Fruit fly (Drosophila melanogaster): ENCODE data around the gene RpL6.

The RpL6 gene

dm6 chr3R:31596071-31596883, at the start of gene RpL6:
Gene RpL6 (minus strand): TSS chr3R:31596204.
- TF ChIP-seq gl (tag; optimal IDR thresholded peaks at IDR 0.05) (no peak), fd96Ca (GFP tag; IDR thresholded peaks at IDR 0.05) (no peak), D1 (tag; optimal IDR thresholded peaks at IDR 0.05) (no peak), CG12605 (GFP tag; IDR thresholded peaks at IDR 0.05) (no peak), CG4496 (GFP tag; IDR thresholded peaks at IDR 0.05) (no peak), CG32121 (GFP tag; IDR thresholded peaks at IDR 0.05) (no peak), CG9948 (tag; optimal IDR thresholded peaks at IDR 0.05) (no peak), CG15710 (tag; optimal IDR thresholded peaks at IDR 0.05) (no peak), CG8301 (tag; optimal IDR thresholded peaks at IDR 0.05) (no peak), CG14655 (GFP tag; optimal IDR thresholded peaks at IDR 0.05) (no peak), Ets98B (GFP tag; IDR thresholded peaks at IDR 0.05) (no peak), Pif1A (GFP tag; optimal IDR thresholded peaks at IDR 0.05) (no peak), rn (GFP tag; IDR thresholded peaks at IDR 0.05) (no peak), CG17806 (tag; optimal IDR thresholded peaks at IDR 0.05) (no peak)

dm6 chr3R:31636501-31636900, 40.5 kb upstream of the RpL6 start:
- no peak for TF ChIP-seq CG10348 (GFP tag; IDR thresholded peaks at IDR 0.05)
- TF ChIP-seq CG15710 (tag; optimal IDR thresholded peaks at IDR 0.05) = peak; percentile 8
- no peak for TF ChIP-seq Pif1B (GFP tag; optimal IDR thresholded peaks at IDR 0.05)
- no peak for TF ChIP-seq CG17806 (tag; optimal IDR thresholded peaks at IDR 0.05)
- no peak for TF ChIP-seq CG12605 (GFP tag; IDR thresholded peaks at IDR 0.05)
- no peak for TF ChIP-seq Pif1A (GFP tag; optimal IDR thresholded peaks at IDR 0.05)
- no peak for TF ChIP-seq CG13204 (GFP tag; optimal IDR thresholded peaks at IDR 0.05)
- no peak for TF ChIP-seq CG34367 (tag; optimal IDR thresholded peaks at IDR 0.05)
- TF ChIP-seq CG32121 (GFP tag; IDR thresholded peaks at IDR 0.05) = no peak
- TF ChIP-seq EcR (GFP tag; optimal IDR thresholded peaks at IDR 0.05) = no peak
- no peak for TF ChIP-seq fd96Ca (GFP tag; IDR thresholded peaks at IDR 0.05)
- no peak for TF ChIP-seq gl (tag; optimal IDR thresholded peaks at IDR 0.05)
- no peak for TF ChIP-seq CG8301 (tag; optimal IDR thresholded peaks at IDR 0.05)
- no peak for TF ChIP-seq Snoo (tag; optimal IDR thresholded peaks at IDR 0.05)
- TF ChIP-seq Ets98B (GFP tag; IDR thresholded peaks at IDR 0.05) = no peak
- no peak for TF ChIP-seq CG14655 (GFP tag; optimal IDR thresholded peaks at IDR 0.05)
- TF ChIP-seq CG8159 (tag; optimal IDR thresholded peaks at IDR 0.05) = peak; percentile 18
- no peak for TF ChIP-seq CG9948 (tag; optimal IDR thresholded peaks at IDR 0.05)
- TF ChIP-seq rn (GFP tag; IDR thresholded peaks at IDR 0.05) = no peak
- TF ChIP-seq D1 (tag; optimal IDR thresholded peaks at IDR 0.05) = no peak
- peak; percentile 48; the same call in 1 of the 3 replicates for TF ChIP-seq CG4496 (GFP tag; IDR thresholded peaks at IDR 0.05)

- TF ChIP-seq CG13204 (GFP tag; optimal IDR thresholded peaks at IDR 0.05) = no peak
- no peak for TF ChIP-seq CG8159 (tag; optimal IDR thresholded peaks at IDR 0.05)
- no peak for TF ChIP-seq CG32121 (GFP tag; IDR thresholded peaks at IDR 0.05)
- TF ChIP-seq CG10348 (GFP tag; IDR thresholded peaks at IDR 0.05) = no peak
- TF ChIP-seq CG14655 (GFP tag; optimal IDR thresholded peaks at IDR 0.05) = no peak
Observed at dm6 chr3R:31632316-31632715, 36.3 kb upstream of the RpL6 start.

dm6 chr3R:31630376-31630775, 34.4 kb upstream of the RpL6 start:
- no peak for TF ChIP-seq CG9948 (tag; optimal IDR thresholded peaks at IDR 0.05)
- TF ChIP-seq CG32121 (GFP tag; IDR thresholded peaks at IDR 0.05) = no peak
- 0 out of 3 replicates have a peak, but pooled peaks have one; percentile 31 for TF ChIP-seq CG4496 (GFP tag; IDR thresholded peaks at IDR 0.05)

dm6 chr3R:31627186-31627585, 31.2 kb upstream of the RpL6 start:
- TF ChIP-seq CG17806 (tag; optimal IDR thresholded peaks at IDR 0.05) (no peak), rn (GFP tag; IDR thresholded peaks at IDR 0.05) (no peak), CG4496 (GFP tag; IDR thresholded peaks at IDR 0.05) (peak; percentile 25; the same call in 1 of the 3 replicates), CG12605 (GFP tag; IDR thresholded peaks at IDR 0.05) (no peak), Ets98B (GFP tag; IDR thresholded peaks at IDR 0.05) (peak; percentile 51), CG8301 (tag; optimal IDR thresholded peaks at IDR 0.05) (peak; percentile 0), fd96Ca (GFP tag; IDR thresholded peaks at IDR 0.05) (peak; percentile 57; the same call in 1 of the 3 replicates), CG32121 (GFP tag; IDR thresholded peaks at IDR 0.05) (0 out of 2 replicates have a peak, but pooled peaks have one; percentile 24)

dm6 chr3R:31626237-31626636, 30.2 kb upstream of the RpL6 start:
- TF ChIP-seq Pif1A (GFP tag; optimal IDR thresholded peaks at IDR 0.05) = no peak
- TF ChIP-seq CG9948 (tag; optimal IDR thresholded peaks at IDR 0.05) = no peak
- TF ChIP-seq D1 (tag; optimal IDR thresholded peaks at IDR 0.05) = no peak
- TF ChIP-seq CG32121 (GFP tag; IDR thresholded peaks at IDR 0.05) = no peak
- no peak for TF ChIP-seq CG14655 (GFP tag; optimal IDR thresholded peaks at IDR 0.05)
- no peak for TF ChIP-seq CG13204 (GFP tag; optimal IDR thresholded peaks at IDR 0.05)
- TF ChIP-seq CG17806 (tag; optimal IDR thresholded peaks at IDR 0.05) = no peak
- no peak for TF ChIP-seq CG15710 (tag; optimal IDR thresholded peaks at IDR 0.05)
- no peak for TF ChIP-seq Snoo (tag; optimal IDR thresholded peaks at IDR 0.05)
- no peak for TF ChIP-seq fd96Ca (GFP tag; IDR thresholded peaks at IDR 0.05)

- TF ChIP-seq gl (tag; optimal IDR thresholded peaks at IDR 0.05) = no peak
- TF ChIP-seq CG8159 (tag; optimal IDR thresholded peaks at IDR 0.05) = no peak
- no peak for TF ChIP-seq CG9948 (tag; optimal IDR thresholded peaks at IDR 0.05)
- TF ChIP-seq CG8301 (tag; optimal IDR thresholded peaks at IDR 0.05) = no peak
- no peak for TF ChIP-seq fd96Ca (GFP tag; IDR thresholded peaks at IDR 0.05)
- TF ChIP-seq Pif1B (GFP tag; optimal IDR thresholded peaks at IDR 0.05) = no peak
- no peak for TF ChIP-seq D1 (tag; optimal IDR thresholded peaks at IDR 0.05)
- TF ChIP-seq Pif1A (GFP tag; optimal IDR thresholded peaks at IDR 0.05) = no peak
- TF ChIP-seq CG32121 (GFP tag; IDR thresholded peaks at IDR 0.05) = no peak
- TF ChIP-seq CG12605 (GFP tag; IDR thresholded peaks at IDR 0.05) = no peak
- TF ChIP-seq CG14655 (GFP tag; optimal IDR thresholded peaks at IDR 0.05) = no peak
- no peak for TF ChIP-seq CG34367 (tag; optimal IDR thresholded peaks at IDR 0.05)
- TF ChIP-seq CG10348 (GFP tag; IDR thresholded peaks at IDR 0.05) = no peak
- no peak for TF ChIP-seq CG17806 (tag; optimal IDR thresholded peaks at IDR 0.05)
- no peak for TF ChIP-seq Ets98B (GFP tag; IDR thresholded peaks at IDR 0.05)
- TF ChIP-seq EcR (GFP tag; optimal IDR thresholded peaks at IDR 0.05) = no peak
- no peak for TF ChIP-seq CG4496 (GFP tag; IDR thresholded peaks at IDR 0.05)
- no peak for TF ChIP-seq CG15710 (tag; optimal IDR thresholded peaks at IDR 0.05)
- TF ChIP-seq rn (GFP tag; IDR thresholded peaks at IDR 0.05) = no peak
Observed at dm6 chr3R:31622648-31623047, 26.6 kb upstream of the RpL6 start.
